Worm (Caenorhabditis elegans) whole organism, midembryonic: ENCODE data around the gene K06A4.6.

ENCODE experiments used
- T22C8.4 ChIP-seq: fragments of 200-800 bp; sonication (Bioruptor generic); IDR thresholded peaks from 2 replicates; pipeline ENCODE4 v1.3.6; 2022; ENCODE audit warnings: missing genetic modification characterization, missing compliant biosample characterization
- cog-1 ChIP-seq: sonication (generic microtip); optimal IDR thresholded peaks from 2 replicates; lab custom pipeline; 2016; ENCODE audit warnings: missing genetic modification characterization, missing compliant biosample characterization
- flt-1 ChIP-seq: fragments of 200-800 bp; sonication (Bioruptor generic); IDR thresholded peaks from 2 replicates; pipeline ENCODE4 v1.3.6; 2022; ENCODE audit warnings: missing genetic modification characterization, missing compliant biosample characterization
- klf-2 ChIP-seq: fragments of 200-800 bp; sonication (Bioruptor generic); conservative IDR thresholded peaks from 2 replicates; pipeline ENCODE4 v1.3.6; 2022; ENCODE audit warnings: missing genetic modification reagents, missing genetic modification characterization, missing compliant biosample characterization
- med-1 ChIP-seq: sonication (generic microtip); optimal IDR thresholded peaks from 2 replicates; lab custom pipeline; 2017; ENCODE audit warnings: missing genetic modification characterization, mild to moderate bottlenecking, missing compliant biosample characterization, antibody characterized with exemption, missing genetic modification reagents; ENCODE audit not compliant: insufficient read depth
- ref-1 ChIP-seq: fragments of 200-800 bp; sonication (Bioruptor generic); conservative IDR thresholded peaks from 2 replicates; pipeline ENCODE4 v1.3.6; 2022; ENCODE audit warnings: missing genetic modification reagents, missing genetic modification characterization, missing compliant biosample characterization
- tab-1 ChIP-seq: fragments of 200-800 bp; sonication (Bioruptor generic); IDR thresholded peaks from 2 replicates; pipeline ENCODE4 v1.3.6; 2022; ENCODE audit warnings: missing genetic modification characterization, missing compliant biosample characterization
- ztf-23 ChIP-seq: fragments of 200-800 bp; sonication (Bioruptor generic); IDR thresholded peaks from 2 replicates; pipeline ENCODE4 v1.3.6; 2022; ENCODE audit warnings: missing genetic modification reagents, missing genetic modification characterization, missing compliant biosample characterization
- ztf-29 ChIP-seq: fragments of 200-800 bp; sonication (Bioruptor generic); IDR thresholded peaks from 2 replicates; pipeline ENCODE4 v1.3.6; 2022; ENCODE audit warnings: missing genetic modification reagents, missing genetic modification characterization, missing compliant biosample characterization

The K06A4.6 gene

ce11 chrV:9462605-9463004 lies 17.9 kb downstream of the K06A4.6 start, which contains the start of gene F07D3.3:
F07D3.3 (minus strand) TSS chrV:9462705.
- TF ChIP-seq T22C8.4 (GFP tag; lab: Robert Waterston, UW) (no peak), cog-1 (tag; lab: Kevin White, UChicago) (no peak), ref-1 (GFP tag; lab: Robert Waterston, UW) (no peak), klf-2 (GFP tag; lab: Robert Waterston, UW) (no peak), flt-1 (GFP tag; lab: Robert Waterston, UW) (no peak), ztf-23 (no peak)

DNA sequence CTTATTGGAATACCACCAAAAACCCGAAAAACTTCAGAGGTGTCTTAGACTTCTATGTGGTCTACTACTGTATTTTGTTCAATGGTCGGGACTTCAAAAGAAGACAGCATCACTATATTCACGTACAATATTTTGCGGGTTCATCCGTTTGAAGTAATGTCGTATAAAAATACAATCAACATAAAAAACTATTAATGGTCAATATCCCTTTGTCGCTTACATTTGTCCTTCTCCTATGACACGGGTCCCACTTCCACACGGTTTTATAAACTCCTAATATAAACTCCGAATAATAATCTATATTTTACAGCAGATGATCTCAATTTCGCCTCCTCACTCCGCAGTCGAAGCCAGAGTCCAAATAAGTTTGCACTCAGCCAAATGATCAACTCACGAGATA lies 22.9 kb downstream of the K06A4.6 start:
- TF ChIP-seq klf-2 (GFP tag; lab: Robert Waterston, UW) (no peak), tab-1 (no peak), ref-1 (GFP tag; lab: Robert Waterston, UW) (no peak), ztf-29 (GFP tag; lab: Robert Waterston, UW) (no peak), cog-1 (tag; lab: Kevin White, UChicago) (no peak), T22C8.4 (GFP tag; lab: Robert Waterston, UW) (no peak), flt-1 (GFP tag; lab: Robert Waterston, UW) (no peak), med-1 (GFP tag; lab: Kevin White, UChicago) (no peak), ztf-23 (no peak)

- TF ChIP-seq flt-1 (GFP tag; lab: Robert Waterston, UW) (no peak), cog-1 (tag; lab: Kevin White, UChicago) (no peak), T22C8.4 (GFP tag; lab: Robert Waterston, UW) (no peak), med-1 (GFP tag; lab: Kevin White, UChicago) (no peak), ref-1 (GFP tag; lab: Robert Waterston, UW) (no peak), klf-2 (GFP tag; lab: Robert Waterston, UW) (no peak), tab-1 (no peak), ztf-29 (GFP tag; lab: Robert Waterston, UW) (no peak), ztf-23 (no peak)
These were observed 26.5 kb downstream of the K06A4.6 start for ce11 chrV:9453933-9454332.

- TF ChIP-seq cog-1 (tag; lab: Kevin White, UChicago) (no peak), tab-1 (no peak), klf-2 (GFP tag; lab: Robert Waterston, UW) (no peak), ztf-23 (no peak), ztf-29 (GFP tag; lab: Robert Waterston, UW) (no peak), T22C8.4 (GFP tag; lab: Robert Waterston, UW) (no peak), med-1 (GFP tag; lab: Kevin White, UChicago) (no peak), ref-1 (GFP tag; lab: Robert Waterston, UW) (no peak), flt-1 (GFP tag; lab: Robert Waterston, UW) (no peak)
These were observed 27.1 kb downstream of the K06A4.6 start for ce11 chrV:9453333-9453732.

DNA sequence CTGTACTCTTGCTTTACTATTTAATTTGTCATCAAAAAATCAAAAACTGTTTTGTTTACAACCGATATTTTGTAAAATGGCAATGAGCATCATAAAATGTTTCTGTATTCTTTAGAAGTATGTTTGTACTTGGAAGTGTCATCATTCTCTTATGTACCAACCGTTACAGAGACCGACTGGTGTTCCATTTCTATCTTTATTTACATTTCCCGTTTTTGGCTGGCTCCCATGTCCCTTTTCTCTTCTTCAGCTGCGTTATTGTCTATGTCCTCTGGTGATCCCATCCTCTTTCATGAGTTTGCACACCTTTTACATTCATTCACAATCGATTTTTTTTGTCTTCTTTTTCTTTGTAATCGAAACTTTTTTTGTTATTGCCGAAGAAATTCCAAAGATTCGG lies 29.0 kb downstream of the K06A4.6 start:
- no peak for TF ChIP-seq med-1 (GFP tag; lab: Kevin White, UChicago)
- TF ChIP-seq tab-1: no peak

- TF ChIP-seq ztf-23 (no peak), med-1 (GFP tag; lab: Kevin White, UChicago) (no peak), ztf-29 (GFP tag; lab: Robert Waterston, UW) (no peak), flt-1 (GFP tag; lab: Robert Waterston, UW) (no peak), ref-1 (GFP tag; lab: Robert Waterston, UW) (no peak), T22C8.4 (GFP tag; lab: Robert Waterston, UW) (no peak), cog-1 (tag; lab: Kevin White, UChicago) (no peak), klf-2 (GFP tag; lab: Robert Waterston, UW) (no peak), tab-1 (no peak)
These were observed 35.8 kb downstream of the K06A4.6 start for ce11 chrV:9444618-9445017.

- TF ChIP-seq ztf-23: no peak
- no peak for TF ChIP-seq flt-1 (GFP tag; lab: Robert Waterston, UW)
- no peak for TF ChIP-seq T22C8.4 (GFP tag; lab: Robert Waterston, UW)
- TF ChIP-seq cog-1 (tag; lab: Kevin White, UChicago): no peak
- TF ChIP-seq ref-1 (GFP tag; lab: Robert Waterston, UW): no peak
- no peak for TF ChIP-seq med-1 (GFP tag; lab: Kevin White, UChicago)
- TF ChIP-seq klf-2 (GFP tag; lab: Robert Waterston, UW): no peak
- TF ChIP-seq ztf-29 (GFP tag; lab: Robert Waterston, UW): no peak
- no peak for TF ChIP-seq tab-1
These were observed 36.7 kb downstream of the K06A4.6 start, which contains the start of gene wdr-62 for ce11 chrV:9443748-9444147. wdr-62 (plus strand) TSS chrV:9444048.

ce11 chrV:9443109-9443508 lies 37.4 kb downstream of the K06A4.6 start:
- TF ChIP-seq med-1 (GFP tag; lab: Kevin White, UChicago) (no peak), klf-2 (GFP tag; lab: Robert Waterston, UW) (no peak), ztf-23 (no peak), ref-1 (GFP tag; lab: Robert Waterston, UW) (no peak), ztf-29 (GFP tag; lab: Robert Waterston, UW) (no peak), flt-1 (GFP tag; lab: Robert Waterston, UW) (no peak), tab-1 (no peak), T22C8.4 (GFP tag; lab: Robert Waterston, UW) (no peak), cog-1 (tag; lab: Kevin White, UChicago) (no peak)

- TF ChIP-seq ref-1 (GFP tag; lab: Robert Waterston, UW) (no peak), cog-1 (tag; lab: Kevin White, UChicago) (no peak), klf-2 (GFP tag; lab: Robert Waterston, UW) (no peak), tab-1 (no peak), ztf-29 (GFP tag; lab: Robert Waterston, UW) (no peak), ztf-23 (no peak), T22C8.4 (GFP tag; lab: Robert Waterston, UW) (no peak), flt-1 (GFP tag; lab: Robert Waterston, UW) (no peak), med-1 (GFP tag; lab: Kevin White, UChicago) (no peak)
These were observed 38.0 kb downstream of the K06A4.6 start for ce11 chrV:9442471-9442870.
